Fruit fly (Drosophila melanogaster) whole organism, embryonic: ENCODE data around the gene SuUR.

Experiments
- Abd-B ChIP-seq: fragments of 200-800 bp; sonication (Bioruptor generic); optimal IDR thresholded peaks from 2 replicates; lab custom pipeline; 2018; ENCODE audit warnings: missing biosample characterization, mild to moderate bottlenecking, missing genetic modification characterization, moderate library complexity
- Aef1 ChIP-seq: fragments of 200-800 bp; sonication (Bioruptor generic); IDR thresholded peaks from 3 replicates; pipeline ENCODE4 v1.3.6; 2022; ENCODE audit warnings: missing biosample characterization, missing genetic modification characterization
- B-H1 ChIP-seq: fragments of 200-800 bp; sonication (Bioruptor generic); IDR thresholded peaks from 3 replicates; pipeline ENCODE4 v1.3.6; 2022; ENCODE audit warnings: missing biosample characterization, missing genetic modification characterization
- BEAF-32 ChIP-seq: fragments of 200-800 bp; sonication (Bioruptor generic); optimal IDR thresholded peaks from 3 replicates; lab custom pipeline; 2017; ENCODE audit warnings: missing biosample characterization, missing genetic modification characterization, mild to moderate bottlenecking, moderate library complexity, missing genetic modification reagents
- CG10462 ChIP-seq: fragments of 200-800 bp; sonication (Bioruptor generic); optimal IDR thresholded peaks from 2 replicates; lab custom pipeline; 2016; ENCODE audit warnings: missing biosample characterization, missing genetic modification characterization
- CG11085 ChIP-seq: fragments of 200-800 bp; sonication (Bioruptor generic); IDR thresholded peaks from 2 replicates; pipeline ENCODE4 v1.3.6; 2022; ENCODE audit warnings: missing biosample characterization, missing genetic modification characterization
- CG12299 ChIP-seq: fragments of 200-800 bp; sonication (Bioruptor generic); optimal IDR thresholded peaks from 2 replicates; lab custom pipeline; 2018; ENCODE audit warnings: missing biosample characterization, mild to moderate bottlenecking, missing genetic modification characterization
- CG12659 ChIP-seq: fragments of 200-800 bp; sonication (Bioruptor generic); optimal IDR thresholded peaks from 3 replicates; lab custom pipeline; 2017; ENCODE audit warnings: mild to moderate bottlenecking, missing biosample characterization, missing genetic modification reagents, missing genetic modification characterization
- CG13775 ChIP-seq: fragments of 200-800 bp; sonication (Bioruptor generic); optimal IDR thresholded peaks from 3 replicates; lab custom pipeline; 2017; ENCODE audit warnings: missing biosample characterization, mild to moderate bottlenecking, missing genetic modification characterization
- CG1529 ChIP-seq: fragments of 200-800 bp; sonication (Bioruptor generic); optimal IDR thresholded peaks from 3 replicates; lab custom pipeline; 2018; ENCODE audit warnings: missing biosample characterization, missing genetic modification characterization
- CG16815 ChIP-seq: fragments of 200-800 bp; sonication (Bioruptor generic); optimal IDR thresholded peaks from 3 replicates; lab custom pipeline; 2017; ENCODE audit warnings: missing biosample characterization, mild to moderate bottlenecking, missing genetic modification characterization
- CG17385 ChIP-seq: fragments of 200-800 bp; sonication (Bioruptor generic); optimal IDR thresholded peaks from 3 replicates; lab custom pipeline; 2018; ENCODE audit warnings: missing biosample characterization, mild to moderate bottlenecking, missing genetic modification characterization
- CG1792 ChIP-seq: fragments of 200-800 bp; sonication (Bioruptor generic); optimal IDR thresholded peaks from 2 replicates; lab custom pipeline; 2016; ENCODE audit warnings: missing biosample characterization, missing genetic modification characterization
- CG6254 ChIP-seq: fragments of 200-800 bp; sonication (Bioruptor generic); optimal IDR thresholded peaks from 3 replicates; lab custom pipeline; 2017; ENCODE audit warnings: mild to moderate bottlenecking, missing biosample characterization, missing genetic modification reagents, missing genetic modification characterization
- CG7786 ChIP-seq: fragments of 200-800 bp; sonication (Bioruptor generic); optimal IDR thresholded peaks from 2 replicates; lab custom pipeline; 2016; ENCODE audit warnings: missing biosample characterization, missing genetic modification characterization
- CG7987 ChIP-seq: fragments of 200-800 bp; sonication (Bioruptor generic); optimal IDR thresholded peaks from 2 replicates; lab custom pipeline; 2018; ENCODE audit warnings: missing biosample characterization, mild to moderate bottlenecking, missing genetic modification characterization, moderate library complexity
- CG8765 ChIP-seq: fragments of 200-800 bp; sonication (Bioruptor generic); IDR thresholded peaks from 2 replicates; pipeline ENCODE4 v1.3.6; 2022; ENCODE audit warnings: missing biosample characterization, missing genetic modification characterization
- Doc2 ChIP-seq: fragments of 200-800 bp; sonication (Bioruptor generic); IDR thresholded peaks from 2 replicates; pipeline ENCODE4 v1.3.6; 2022; ENCODE audit warnings: missing biosample characterization, missing genetic modification characterization
- Fer2 ChIP-seq: fragments of 200-800 bp; sonication (Bioruptor generic); optimal IDR thresholded peaks from 2 replicates; lab custom pipeline; 2018; ENCODE audit warnings: missing biosample characterization, mild to moderate bottlenecking, missing genetic modification characterization, moderate library complexity
- Fer3 ChIP-seq: fragments of 200-800 bp; sonication (Bioruptor generic); optimal IDR thresholded peaks from 2 replicates; lab custom pipeline; 2018; ENCODE audit warnings: missing biosample characterization, mild to moderate bottlenecking, missing genetic modification characterization, moderate library complexity
- Gug ChIP-seq: fragments of 200-800 bp; sonication (Bioruptor generic); IDR thresholded peaks from 4 replicates; pipeline ENCODE4 v1.3.6; 2022; ENCODE audit warnings: missing biosample characterization, missing genetic modification characterization
- HHEX ChIP-seq: fragments of 200-800 bp; sonication (Bioruptor generic); optimal IDR thresholded peaks from 3 replicates; lab custom pipeline; 2017; ENCODE audit warnings: missing biosample characterization, mild to moderate bottlenecking, missing genetic modification characterization, missing genetic modification reagents
- Hand ChIP-seq: fragments of 200-800 bp; sonication (Bioruptor generic); optimal IDR thresholded peaks from 2 replicates; lab custom pipeline; 2017; ENCODE audit warnings: mild to moderate bottlenecking, missing biosample characterization, missing genetic modification reagents, missing genetic modification characterization
- Hey ChIP-seq: fragments of 200-800 bp; sonication (Bioruptor generic); optimal IDR thresholded peaks from 3 replicates; lab custom pipeline; 2018; ENCODE audit warnings: missing biosample characterization, mild to moderate bottlenecking, missing genetic modification characterization
- Hmr ChIP-seq: fragments of 200-800 bp; sonication (Bioruptor generic); optimal IDR thresholded peaks from 3 replicates; lab custom pipeline; 2017; ENCODE audit warnings: mild to moderate bottlenecking, missing biosample characterization, missing genetic modification reagents, missing genetic modification characterization
- Hr51 ChIP-seq, 2 experiments: fragments of 200-800 bp; sonication (Bioruptor generic); optimal IDR thresholded peaks; 2 replicates in 1 of 2; 3 replicates in 1 of 2; lab custom pipeline; 2016 to 2018; ENCODE audit warnings: missing biosample characterization in 2 of 2, missing genetic modification characterization in 2 of 2, mild to moderate bottlenecking in 1 of 2, moderate library complexity in 1 of 2
- Hsf ChIP-seq: fragments of 200-800 bp; sonication (Bioruptor generic); optimal IDR thresholded peaks from 3 replicates; lab custom pipeline; 2016; ENCODE audit warnings: missing biosample characterization, missing genetic modification characterization
- Mes4 ChIP-seq: fragments of 200-800 bp; sonication (Bioruptor generic); optimal IDR thresholded peaks from 2 replicates; lab custom pipeline; 2016; ENCODE audit warnings: missing biosample characterization, missing genetic modification characterization
- Myb ChIP-seq: fragments of 200-800 bp; sonication (Bioruptor generic); optimal IDR thresholded peaks from 2 replicates; lab custom pipeline; 2016; ENCODE audit warnings: missing biosample characterization, missing genetic modification characterization
- Nf-YA ChIP-seq: fragments of 200-800 bp; sonication (Bioruptor generic); IDR thresholded peaks from 2 replicates; pipeline ENCODE4 v1.3.6; 2022; ENCODE audit warnings: missing biosample characterization, missing genetic modification characterization
- Rfx ChIP-seq: fragments of 200-800 bp; sonication (Bioruptor generic); IDR thresholded peaks from 2 replicates; pipeline ENCODE4 v1.3.6; 2022; ENCODE audit warnings: missing biosample characterization, missing genetic modification characterization
- Sox102F ChIP-seq: fragments of 200-800 bp; sonication (Bioruptor generic); optimal IDR thresholded peaks from 2 replicates; lab custom pipeline; 2018; ENCODE audit warnings: missing biosample characterization, mild to moderate bottlenecking, missing genetic modification characterization, moderate library complexity
- Xbp1 ChIP-seq: fragments of 200-800 bp; sonication (Bioruptor generic); optimal IDR thresholded peaks from 3 replicates; lab custom pipeline; 2016; ENCODE audit warnings: missing biosample characterization, mild to moderate bottlenecking, missing genetic modification characterization
- bbx ChIP-seq: fragments of 200-800 bp; sonication (Bioruptor generic); IDR thresholded peaks from 2 replicates; pipeline ENCODE4 v1.3.6; 2022; ENCODE audit warnings: missing biosample characterization, missing genetic modification characterization; ENCODE audit not compliant: partially characterized antibody
- ci ChIP-seq: fragments of 200-800 bp; sonication (Bioruptor generic); IDR thresholded peaks from 3 replicates; pipeline ENCODE4 v1.3.6; 2022; ENCODE audit warnings: missing biosample characterization, missing genetic modification characterization
- cwo ChIP-seq: fragments of 200-800 bp; sonication (Bioruptor generic); optimal IDR thresholded peaks from 3 replicates; lab custom pipeline; 2017; ENCODE audit warnings: missing biosample characterization, missing genetic modification characterization, mild to moderate bottlenecking, moderate library complexity, missing genetic modification reagents
- disco-r ChIP-seq: fragments of 200-800 bp; sonication (Bioruptor generic); optimal IDR thresholded peaks from 2 replicates; lab custom pipeline; 2016; ENCODE audit warnings: missing biosample characterization, missing genetic modification characterization
- gsb-n ChIP-seq: fragments of 200-800 bp; sonication (Bioruptor generic); optimal IDR thresholded peaks from 3 replicates; lab custom pipeline; 2018; ENCODE audit warnings: missing biosample characterization, mild to moderate bottlenecking, missing genetic modification characterization
- h ChIP-seq: fragments of >200 bp; optimal IDR thresholded peaks from 2 replicates; lab custom pipeline; 2017
- klu ChIP-seq: fragments of 200-800 bp; sonication (Bioruptor generic); IDR thresholded peaks from 2 replicates; pipeline ENCODE4 v1.3.6; 2022; ENCODE audit warnings: missing biosample characterization, missing genetic modification characterization
- lab ChIP-seq: fragments of 200-800 bp; sonication (Bioruptor generic); optimal IDR thresholded peaks from 3 replicates; lab custom pipeline; 2017; ENCODE audit warnings: missing biosample characterization, missing genetic modification characterization, mild to moderate bottlenecking, moderate library complexity, missing genetic modification reagents
- lbe ChIP-seq: fragments of 200-800 bp; sonication (Bioruptor generic); optimal IDR thresholded peaks from 2 replicates; lab custom pipeline; 2016; ENCODE audit warnings: missing biosample characterization, mild to moderate bottlenecking, missing genetic modification characterization
- lola ChIP-seq, 3 experiments: fragments of >200 bp in 2 of 3; fragments of 200-800 bp in 1 of 3; sonication (Bioruptor generic) in 1 of 3; optimal IDR thresholded peaks; 2 replicates each; lab custom pipeline; 2017 to 2019; ENCODE audit warnings: missing biosample characterization in 3 of 3, missing genetic modification characterization in 3 of 3, mild to moderate bottlenecking in 1 of 3, moderate library complexity in 1 of 3
- otp ChIP-seq: fragments of 200-800 bp; sonication (Bioruptor generic); IDR thresholded peaks from 3 replicates; pipeline ENCODE4, ENCODE4 v1.3.6; 2022; ENCODE audit warnings: missing biosample characterization, missing genetic modification characterization
- rib ChIP-seq: fragments of 200-800 bp; sonication (Bioruptor generic); IDR thresholded peaks from 2 replicates; pipeline ENCODE4 v1.3.6; 2022; ENCODE audit warnings: missing biosample characterization, missing genetic modification characterization
- sd ChIP-seq: fragments of 200-800 bp; sonication (Bioruptor generic); optimal IDR thresholded peaks from 3 replicates; lab custom pipeline; 2018; ENCODE audit warnings: missing biosample characterization, mild to moderate bottlenecking, missing genetic modification characterization, moderate library complexity
- seq ChIP-seq: fragments of 200-800 bp; sonication (Bioruptor generic); IDR thresholded peaks from 2 replicates; pipeline ENCODE4 v1.3.6; 2022; ENCODE audit warnings: missing biosample characterization, missing genetic modification characterization
- sim ChIP-seq: fragments of 200-800 bp; sonication (Bioruptor generic); IDR thresholded peaks from 2 replicates; pipeline ENCODE4 v1.3.6; 2022; ENCODE audit warnings: missing biosample characterization, missing genetic modification characterization
- tgo ChIP-seq: fragments of 200-800 bp; sonication (Bioruptor generic); IDR thresholded peaks from 3 replicates; pipeline ENCODE4 v1.3.6; 2022; ENCODE audit warnings: missing biosample characterization, missing genetic modification characterization
- vvl ChIP-seq: fragments of 200-800 bp; sonication (Bioruptor generic); IDR thresholded peaks from 2 replicates; pipeline ENCODE4 v1.3.6; 2022; ENCODE audit warnings: missing biosample characterization, missing genetic modification characterization
- yki ChIP-seq: fragments of >200 bp; optimal IDR thresholded peaks from 3 replicates; lab custom pipeline; 2018

Gene SuUR

dm6 chr3L:11061200-11061599, 3.6 kb upstream of the SuUR start, which contains the start of the genes CG6321 and Blos2 (continued):
- TF ChIP-seq Sox102F (GFP tag; lab: Kevin White, UChicago) (peak; percentile 78), Xbp1 (GFP tag; lab: Kevin White, UChicago) (peak; percentile 75), Aef1 (GFP tag; lab: Robert Waterston, UW) (peak; percentile 30; the same call in 1 of the 3 replicates), Rfx (GFP tag; lab: Robert Waterston, UW) (peak; percentile 79), CG17385 (GFP tag; lab: Kevin White, UChicago) (peak; percentile 77), CG13775 (GFP tag; lab: Kevin White, UChicago) (peak; percentile 61), lbe (GFP tag; lab: Kevin White, UChicago) (peak; percentile 58), rib (GFP tag; lab: Robert Waterston, UW) (no peak), CG11085 (GFP tag; lab: Robert Waterston, UW) (no peak), CG10462 (GFP tag; lab: Kevin White, UChicago) (no peak), Gug (0 out of 4 replicates have a peak, but pooled peaks have one; percentile 37), bbx (GFP tag; lab: Robert Waterston, UW) (no peak), Doc2 (GFP tag; lab: Robert Waterston, UW) (no peak), Nf-YA (0 out of 2 replicates have a peak, but pooled peaks have one; percentile 32), yki (lab: Kevin White, UChicago) (no peak), klu (peak; percentile 52), ci (GFP tag; lab: Robert Waterston, UW) (peak; percentile 57; the same call in 2 of the 3 replicates), gsb-n (peak; percentile 75), CG12299 (tag; lab: Kevin White, UChicago) (peak; percentile 76), lab (GFP tag; lab: Kevin White, UChicago) (peak; percentile 86), Hr51 (GFP tag; optimal IDR thresholded peaks at IDR 0.05; lab: Kevin White, UChicago) (peak; percentile 5 to 88), Hmr (GFP tag; lab: Kevin White, UChicago) (peak; percentile 82), CG7987 (peak; percentile 4), seq (GFP tag; lab: Robert Waterston, UW) (peak; percentile 16; the same call in 1 of the 2 replicates), sd (peak; percentile 67), Myb (GFP tag; lab: Kevin White, UChicago) (no peak), disco-r (no peak), CG16815 (GFP tag; lab: Kevin White, UChicago) (peak; percentile 42), CG6254 (peak; percentile 23), lola (GFP tag; optimal IDR thresholded peaks at IDR 0.05; lab: Kevin White, UChicago) (peak in 1 of 3 experiments; percentile 72), Hey (tag; lab: Kevin White, UChicago) (no peak), Hsf (GFP tag; lab: Kevin White, UChicago) (peak; percentile 75), sim (GFP tag; lab: Robert Waterston, UW) (no peak), Abd-B (GFP tag; lab: Kevin White, UChicago) (peak; percentile 76), vvl (GFP tag; lab: Robert Waterston, UW) (peak; percentile 88), h (lab: Kevin White, UChicago) (no peak), CG7786 (GFP tag; lab: Kevin White, UChicago) (peak; percentile 13), Fer3 (tag; lab: Kevin White, UChicago) (peak; percentile 80), otp (no peak), HHEX (GFP tag; lab: Kevin White, UChicago) (peak; percentile 72), CG8765 (no peak), CG12659 (GFP tag; lab: Kevin White, UChicago) (peak; percentile 68), CG1792 (GFP tag; lab: Kevin White, UChicago) (no peak), Hand (GFP tag; lab: Kevin White, UChicago) (peak; percentile 62), cwo (GFP tag; lab: Kevin White, UChicago) (peak; percentile 65), CG1529 (GFP tag; lab: Kevin White, UChicago) (peak; percentile 59), BEAF-32 (GFP tag; lab: Kevin White, UChicago) (no peak), Fer2 (tag; lab: Kevin White, UChicago) (peak; percentile 50), Mes4 (GFP tag; lab: Kevin White, UChicago) (peak; percentile 20), B-H1 (GFP tag; lab: Robert Waterston, UW) (peak; percentile 27; the same call in 1 of the 3 replicates), tgo (peak; percentile 64; the same call in 1 of the 3 replicates)
